Fruit fly (Drosophila melanogaster): ENCODE measurements around the gene grp.
A peak's percentile ranks its signal among the peaks of the same experiment; 100 is the strongest.

grp gene

dm6 chr2L:16676651-16677359, 3.0 kb upstream of the grp start, which contains the start of the genes Trpgamma and her (continued):
- peak; percentile 90 for TF ChIP-seq Opbp (GFP tag; IDR thresholded peaks at IDR 0.05; ENCODE audit: partially characterized antibody)
- TF ChIP-seq abd-A (tag; optimal IDR thresholded peaks at IDR 0.05) = peak; percentile 60
- no peak for TF ChIP-seq pan (optimal IDR thresholded peaks at IDR 0.05)
- TF ChIP-seq pan (GFP tag; optimal IDR thresholded peaks at IDR 0.05 in 1 of 2, IDR thresholded peaks at IDR 0.05 in 1 of 2) = no peak
- TF ChIP-seq CG12942 (GFP tag; optimal IDR thresholded peaks at IDR 0.05) = no peak
- TF ChIP-seq run (tag; optimal IDR thresholded peaks at IDR 0.05) = no peak
- TF ChIP-seq CG30403 (GFP tag; optimal IDR thresholded peaks at IDR 0.05) = peak; percentile 0
- TF ChIP-seq CG6175 (GFP tag; IDR thresholded peaks at IDR 0.05) = no peak
- peak; percentile 53 for TF ChIP-seq gro (GFP tag; optimal IDR thresholded peaks at IDR 0.05)
- peak; percentile 13 for TF ChIP-seq CG12155 (GFP tag; optimal IDR thresholded peaks at IDR 0.05)
- TF ChIP-seq so (GFP tag; IDR thresholded peaks at IDR 0.05) = no peak
- TF ChIP-seq Rx (GFP tag; IDR thresholded peaks at IDR 0.05) = no peak
- TF ChIP-seq CG7271 (tag; optimal IDR thresholded peaks at IDR 0.05) = no peak
- no peak for TF ChIP-seq CG31224 (GFP tag; IDR thresholded peaks at IDR 0.05)
- TF ChIP-seq usp (GFP tag; optimal IDR thresholded peaks at IDR 0.05) = no peak
- TF ChIP-seq CG14014 (GFP tag; IDR thresholded peaks at IDR 0.05) = no peak
- peak; percentile 43 for TF ChIP-seq CG4617 (GFP tag; optimal IDR thresholded peaks at IDR 0.05; ENCODE audit: borderline replicate concordance)
- TF ChIP-seq CG17186 (GFP tag; optimal IDR thresholded peaks at IDR 0.05) = peak; percentile 11
- no peak for TF ChIP-seq CG2678 (tag; optimal IDR thresholded peaks at IDR 0.05)
- TF ChIP-seq vvl (GFP tag; IDR thresholded peaks at IDR 0.05) = 0 out of 2 replicates have a peak, but pooled peaks have one; percentile 46
- peak; percentile 40 for TF ChIP-seq CG2120 (GFP tag; optimal IDR thresholded peaks at IDR 0.05)
- TF ChIP-seq cad (GFP tag; optimal IDR thresholded peaks at IDR 0.05) = no peak
- peak in 1 of 2 experiments; percentile 7 for TF ChIP-seq bsh (GFP tag; optimal IDR thresholded peaks at IDR 0.05)
- TF ChIP-seq sd (tag; optimal IDR thresholded peaks at IDR 0.05) = no peak
- TF ChIP-seq CG30431 (GFP tag; optimal IDR thresholded peaks at IDR 0.05) = no peak
- no peak for TF ChIP-seq ac (GFP tag; optimal IDR thresholded peaks at IDR 0.05)
- TF ChIP-seq al (GFP tag; IDR thresholded peaks at IDR 0.05) = no peak
- TF ChIP-seq fd96Cb (tag; optimal IDR thresholded peaks at IDR 0.05) = no peak
- no peak for TF ChIP-seq CG11456 (GFP tag; IDR thresholded peaks at IDR 0.05)
- TF ChIP-seq CG8944 (GFP tag; optimal IDR thresholded peaks at IDR 0.05) = no peak
- no peak for TF ChIP-seq HLH3B (GFP tag; IDR thresholded peaks at IDR 0.05)
- TF ChIP-seq sisA (GFP tag; IDR thresholded peaks at IDR 0.05) = no peak
- no peak for TF ChIP-seq psq (GFP tag; optimal IDR thresholded peaks at IDR 0.05)
- no peak for TF ChIP-seq CG2199 (GFP tag; IDR thresholded peaks at IDR 0.05)
- TF ChIP-seq luna (GFP tag; optimal IDR thresholded peaks at IDR 0.05) = no peak
- no peak for TF ChIP-seq CG1602 (GFP tag; optimal IDR thresholded peaks at IDR 0.05)
- TF ChIP-seq CG10462 (GFP tag; optimal IDR thresholded peaks at IDR 0.05) = no peak
- TF ChIP-seq sob (GFP tag; IDR thresholded peaks at IDR 0.05) = no peak
- TF ChIP-seq CG31365 (tag; optimal IDR thresholded peaks at IDR 0.05) = no peak
- no peak for TF ChIP-seq CG7556 (GFP tag; optimal IDR thresholded peaks at IDR 0.05)
- TF ChIP-seq lilli (GFP tag; optimal IDR thresholded peaks at IDR 0.05) = peak; percentile 28
- no peak for TF ChIP-seq en (GFP tag; optimal IDR thresholded peaks at IDR 0.05)
- no peak for TF ChIP-seq Sin3A (optimal IDR thresholded peaks at IDR 0.05)
- TF ChIP-seq CG34422 (GFP tag; IDR thresholded peaks at IDR 0.05) = no peak
- TF ChIP-seq shn (GFP tag; optimal IDR thresholded peaks at IDR 0.05) = no peak
- no peak for TF ChIP-seq Awh (GFP tag; IDR thresholded peaks at IDR 0.05)
- TF ChIP-seq wek (GFP tag; optimal IDR thresholded peaks at IDR 0.05) = no peak
- TF ChIP-seq CG8089 (GFP tag; optimal IDR thresholded peaks at IDR 0.05) = no peak
- TF ChIP-seq CG10654 (GFP tag; optimal IDR thresholded peaks at IDR 0.05) = no peak
- peak; percentile 38 for TF ChIP-seq gfzf (GFP tag; optimal IDR thresholded peaks at IDR 0.05)
- no peak for TF ChIP-seq Adf1 (GFP tag; IDR thresholded peaks at IDR 0.05)
- TF ChIP-seq sens (GFP tag) = peak; percentile 83
